Fruit fly (Drosophila melanogaster): Measurements from ENCODE around the gene RpS28-like.

DNA sequence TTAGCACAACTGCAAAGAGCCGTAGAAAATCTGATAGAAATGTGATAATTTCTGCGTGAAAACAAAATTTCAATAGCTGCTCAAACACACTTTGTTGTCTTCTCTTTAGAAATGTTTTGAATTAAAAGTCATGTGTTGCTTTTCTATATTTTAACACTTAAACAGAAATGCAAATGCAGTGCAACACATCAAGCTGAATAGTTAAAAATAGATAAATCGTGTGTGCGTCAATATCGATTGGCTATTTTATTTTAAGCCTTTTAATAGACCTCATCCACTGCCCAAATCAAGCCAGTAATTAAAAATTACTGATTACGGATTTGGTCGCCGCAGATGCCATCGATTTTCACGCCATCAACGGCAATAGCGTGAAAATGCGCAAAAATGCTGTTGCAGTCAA is 38.7 kb upstream of the RpS28-like start, which contains the start of gene CG4438:
- TF ChIP-seq fd59A (GFP tag; optimal IDR thresholded peaks at IDR 0.05), result no peak
- no peak for TF ChIP-seq acj6 (GFP tag; optimal IDR thresholded peaks at IDR 0.05)
- TF ChIP-seq Eip93F (GFP tag; optimal IDR thresholded peaks at IDR 0.05), result no peak
- no peak for TF ChIP-seq CG16779 (tag; optimal IDR thresholded peaks at IDR 0.05)
- TF ChIP-seq CG8632 (GFP tag; optimal IDR thresholded peaks at IDR 0.05), result no peak
- TF ChIP-seq Ets96B (tag; optimal IDR thresholded peaks at IDR 0.05), result no peak
- TF ChIP-seq Sox14 (GFP tag; optimal IDR thresholded peaks at IDR 0.05), result no peak
- no peak for TF ChIP-seq fd85E (GFP tag; optimal IDR thresholded peaks at IDR 0.05)
- no peak for TF ChIP-seq Sox102F (GFP tag; optimal IDR thresholded peaks at IDR 0.05)
- TF ChIP-seq lz (GFP tag; optimal IDR thresholded peaks at IDR 0.05), result no peak
- TF ChIP-seq Hr38 (GFP tag; optimal IDR thresholded peaks at IDR 0.05), result no peak
- TF ChIP-seq CG11902 (GFP tag; optimal IDR thresholded peaks at IDR 0.05), result no peak
- TF ChIP-seq CG3919 (GFP tag; optimal IDR thresholded peaks at IDR 0.05), result no peak
- no peak for TF ChIP-seq Lpt (GFP tag; optimal IDR thresholded peaks at IDR 0.05)
